Worm (Caenorhabditis elegans): ENCODE measurements around the gene hlh-27.
"Not testable (repeated sequence)": the region's sequence is repeated elsewhere in the genome, so short reads cannot be mapped to it uniquely, and the experiment has no call there.

Gene hlh-27

ce11 chrII:5540113-5540512 is at the start of gene hlh-27:
Gene hlh-27 (minus strand): TSS chrII:5540213.
- TF ChIP-seq sea-1 (GFP tag; conservative IDR thresholded peaks at IDR 0.05); ets-7 (tag; optimal IDR thresholded peaks at IDR 0.05); ama-1 (optimal IDR thresholded peaks at IDR 0.05): not testable (repeated sequence)

ce11 chrII:5589690-5590089 is 49.7 kb upstream of the hlh-27 start, which contains the start of gene C17G10.13:
Gene C17G10.13 (minus strand): TSS chrII:5589790.
- TF ChIP-seq tbx-37 (GFP tag; conservative IDR thresholded peaks at IDR 0.05): no peak
- no peak for TF ChIP-seq hmbx-1 (tag; optimal IDR thresholded peaks at IDR 0.05)
- TF ChIP-seq B0310.2 (tag; optimal IDR thresholded peaks at IDR 0.05): no peak
- TF ChIP-seq tra-4 (tag; optimal IDR thresholded peaks at IDR 0.05): no peak
- no peak for TF ChIP-seq ceh-13 (GFP tag; optimal IDR thresholded peaks at IDR 0.05)
- no peak for TF ChIP-seq sea-1 (GFP tag; conservative IDR thresholded peaks at IDR 0.05)
- TF ChIP-seq tbx-11 (GFP tag; IDR thresholded peaks at IDR 0.05): no peak
- no peak for TF ChIP-seq hnd-1 (tag; optimal IDR thresholded peaks at IDR 0.05)
- TF ChIP-seq flt-1 (GFP tag; IDR thresholded peaks at IDR 0.05): no peak
- no peak for TF ChIP-seq aly-1 (tag; optimal IDR thresholded peaks at IDR 0.05)

- no peak for TF ChIP-seq ets-7 (tag; optimal IDR thresholded peaks at IDR 0.05)
- no peak for TF ChIP-seq ceh-13 (GFP tag; optimal IDR thresholded peaks at IDR 0.05)
- no peak for TF ChIP-seq ceh-36 (tag; optimal IDR thresholded peaks at IDR 0.05)
- no peak for TF ChIP-seq sea-1 (GFP tag; conservative IDR thresholded peaks at IDR 0.05)
- TF ChIP-seq hmbx-1 (tag; optimal IDR thresholded peaks at IDR 0.05): no peak
- TF ChIP-seq flt-1 (GFP tag; IDR thresholded peaks at IDR 0.05): no peak
These were observed 47.8 kb upstream of the hlh-27 start for ce11 chrII:5587794-5588193.

DNA sequence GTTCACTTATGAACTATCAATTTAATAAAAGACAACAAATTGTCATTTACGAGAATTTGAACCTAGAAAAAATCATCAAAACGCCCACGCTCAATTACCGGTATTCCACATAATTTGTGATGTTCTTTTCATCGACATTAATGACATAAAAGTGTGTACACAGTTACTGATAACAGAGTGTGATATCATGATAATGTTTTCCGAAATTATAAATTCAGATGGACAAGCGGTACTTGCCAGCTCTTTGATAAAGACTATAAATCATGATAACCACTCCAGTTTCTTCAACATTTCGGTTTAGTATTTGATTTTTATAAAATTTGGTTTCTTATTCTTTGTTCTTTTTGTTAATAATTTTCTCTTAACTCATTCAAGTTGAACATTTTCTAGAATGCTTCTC is 45.8 kb upstream of the hlh-27 start, which contains the start of gene lys-8:
Gene lys-8, plus strand, starts transcription at position 391 of the 400 bp plus-strand sequence.
- no peak for TF ChIP-seq ama-1 (optimal IDR thresholded peaks at IDR 0.05)
- TF ChIP-seq scrt-1 (GFP tag; IDR thresholded peaks at IDR 0.05): no peak
- no peak for TF ChIP-seq tra-4 (tag; optimal IDR thresholded peaks at IDR 0.05)
- no peak for TF ChIP-seq ceh-13 (GFP tag; optimal IDR thresholded peaks at IDR 0.05)
- TF ChIP-seq B0310.2 (tag; optimal IDR thresholded peaks at IDR 0.05): no peak
- TF ChIP-seq ets-7 (tag; optimal IDR thresholded peaks at IDR 0.05): no peak
- no peak for TF ChIP-seq tbx-11 (GFP tag; IDR thresholded peaks at IDR 0.05)
- no peak for TF ChIP-seq sea-1 (GFP tag; conservative IDR thresholded peaks at IDR 0.05)
- no peak for TF ChIP-seq aly-1 (tag; optimal IDR thresholded peaks at IDR 0.05)
- TF ChIP-seq ceh-36 (tag; optimal IDR thresholded peaks at IDR 0.05): no peak
- TF ChIP-seq tbx-37 (GFP tag; conservative IDR thresholded peaks at IDR 0.05): no peak
- no peak for TF ChIP-seq F13C5.2 (tag; optimal IDR thresholded peaks at IDR 0.05)
- TF ChIP-seq hmg-4 (GFP tag; optimal IDR thresholded peaks at IDR 0.05): no peak
- TF ChIP-seq pes-1 (GFP tag; IDR thresholded peaks at IDR 0.05): no peak
- no peak for TF ChIP-seq flt-1 (GFP tag; IDR thresholded peaks at IDR 0.05)
- no peak for TF ChIP-seq hmbx-1 (tag; optimal IDR thresholded peaks at IDR 0.05)
- TF ChIP-seq hnd-1 (tag; optimal IDR thresholded peaks at IDR 0.05): no peak

DNA sequence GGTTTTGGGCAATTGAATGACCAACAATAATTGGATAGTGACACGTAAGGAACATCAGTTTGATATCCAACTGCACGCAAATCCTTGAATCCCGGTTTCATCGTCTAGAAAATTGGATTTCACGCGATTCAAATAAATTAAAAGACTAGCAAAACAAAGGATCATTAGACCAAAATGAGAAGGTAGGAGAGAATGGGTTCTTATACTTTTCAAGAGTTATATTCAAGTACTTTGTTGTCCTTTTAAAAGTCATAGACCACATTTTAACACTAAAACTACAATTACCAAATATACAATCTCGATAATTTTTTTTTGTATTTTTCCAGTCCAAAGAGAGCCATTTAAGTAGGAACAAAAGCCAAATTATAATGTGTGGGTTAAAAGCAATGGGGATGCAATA is 42.3 kb upstream of the hlh-27 start, which contains the start of gene T25E4.2:
Gene T25E4.2, minus strand, starts transcription at position 101 of the 400 bp plus-strand sequence.
- no peak for TF ChIP-seq hmg-4 (GFP tag; optimal IDR thresholded peaks at IDR 0.05)
- no peak for TF ChIP-seq ets-7 (tag; optimal IDR thresholded peaks at IDR 0.05)
- no peak for TF ChIP-seq tbx-11 (GFP tag; IDR thresholded peaks at IDR 0.05)
- TF ChIP-seq B0310.2 (tag; optimal IDR thresholded peaks at IDR 0.05): no peak
- no peak for TF ChIP-seq ama-1 (optimal IDR thresholded peaks at IDR 0.05)
- TF ChIP-seq sea-1 (GFP tag; conservative IDR thresholded peaks at IDR 0.05): no peak
- TF ChIP-seq flt-1 (GFP tag; IDR thresholded peaks at IDR 0.05): no peak
- TF ChIP-seq F13C5.2 (tag; optimal IDR thresholded peaks at IDR 0.05): no peak
- no peak for TF ChIP-seq hmbx-1 (tag; optimal IDR thresholded peaks at IDR 0.05)
- no peak for TF ChIP-seq scrt-1 (GFP tag; IDR thresholded peaks at IDR 0.05)
- TF ChIP-seq ceh-36 (tag; optimal IDR thresholded peaks at IDR 0.05): no peak
- no peak for TF ChIP-seq aly-1 (tag; optimal IDR thresholded peaks at IDR 0.05)
- TF ChIP-seq hnd-1 (tag; optimal IDR thresholded peaks at IDR 0.05): no peak
- no peak for TF ChIP-seq tra-4 (tag; optimal IDR thresholded peaks at IDR 0.05)
- TF ChIP-seq tbx-37 (GFP tag; conservative IDR thresholded peaks at IDR 0.05): no peak
- no peak for TF ChIP-seq ceh-13 (GFP tag; optimal IDR thresholded peaks at IDR 0.05)
- TF ChIP-seq pes-1 (GFP tag; IDR thresholded peaks at IDR 0.05): no peak

- TF ChIP-seq aly-1 (tag; optimal IDR thresholded peaks at IDR 0.05) (no peak), F13C5.2 (tag; optimal IDR thresholded peaks at IDR 0.05) (no peak), tbx-11 (GFP tag; IDR thresholded peaks at IDR 0.05) (no peak), scrt-1 (GFP tag; IDR thresholded peaks at IDR 0.05) (no peak), flt-1 (GFP tag; IDR thresholded peaks at IDR 0.05) (no peak), ama-1 (optimal IDR thresholded peaks at IDR 0.05) (no peak)
These were observed 39.2 kb upstream of the hlh-27 start for ce11 chrII:5579236-5579635.

DNA sequence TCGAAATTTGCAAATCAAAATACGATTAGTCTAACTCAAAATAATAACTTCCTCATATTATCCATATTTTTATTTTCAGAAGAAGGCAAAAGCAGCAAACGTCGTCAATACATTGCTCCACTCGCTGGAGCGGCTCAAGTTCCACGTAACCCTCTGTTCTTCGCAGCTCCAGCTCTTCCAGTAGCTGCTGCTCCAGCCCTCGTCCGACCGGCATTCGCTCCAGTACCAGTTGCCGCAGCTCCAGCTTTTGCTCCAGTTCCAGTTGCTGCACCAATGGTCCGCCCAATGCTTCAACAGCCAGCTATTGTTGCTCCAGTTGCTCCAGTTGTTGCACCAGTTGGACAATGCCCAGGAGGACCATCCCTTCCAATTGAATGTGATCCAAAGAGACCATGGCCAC is 38.7 kb upstream of the hlh-27 start:
- TF ChIP-seq tbx-11 (GFP tag; IDR thresholded peaks at IDR 0.05): no peak
- no peak for TF ChIP-seq ets-7 (tag; optimal IDR thresholded peaks at IDR 0.05)
- TF ChIP-seq ceh-36 (tag; optimal IDR thresholded peaks at IDR 0.05): no peak
- no peak for TF ChIP-seq tbx-37 (GFP tag; conservative IDR thresholded peaks at IDR 0.05)
- no peak for TF ChIP-seq sea-1 (GFP tag; conservative IDR thresholded peaks at IDR 0.05)
- TF ChIP-seq hmg-4 (GFP tag; optimal IDR thresholded peaks at IDR 0.05): no peak
- no peak for TF ChIP-seq tra-4 (tag; optimal IDR thresholded peaks at IDR 0.05)
- TF ChIP-seq B0310.2 (tag; optimal IDR thresholded peaks at IDR 0.05): no peak
- no peak for TF ChIP-seq aly-1 (tag; optimal IDR thresholded peaks at IDR 0.05)
- TF ChIP-seq hnd-1 (tag; optimal IDR thresholded peaks at IDR 0.05): no peak
- no peak for TF ChIP-seq hmbx-1 (tag; optimal IDR thresholded peaks at IDR 0.05)
- TF ChIP-seq scrt-1 (GFP tag; IDR thresholded peaks at IDR 0.05): no peak
- TF ChIP-seq ama-1 (optimal IDR thresholded peaks at IDR 0.05): no peak
- TF ChIP-seq ceh-13 (GFP tag; optimal IDR thresholded peaks at IDR 0.05): no peak
- no peak for TF ChIP-seq flt-1 (GFP tag; IDR thresholded peaks at IDR 0.05)
- no peak for TF ChIP-seq pes-1 (GFP tag; IDR thresholded peaks at IDR 0.05)
- no peak for TF ChIP-seq F13C5.2 (tag; optimal IDR thresholded peaks at IDR 0.05)

DNA sequence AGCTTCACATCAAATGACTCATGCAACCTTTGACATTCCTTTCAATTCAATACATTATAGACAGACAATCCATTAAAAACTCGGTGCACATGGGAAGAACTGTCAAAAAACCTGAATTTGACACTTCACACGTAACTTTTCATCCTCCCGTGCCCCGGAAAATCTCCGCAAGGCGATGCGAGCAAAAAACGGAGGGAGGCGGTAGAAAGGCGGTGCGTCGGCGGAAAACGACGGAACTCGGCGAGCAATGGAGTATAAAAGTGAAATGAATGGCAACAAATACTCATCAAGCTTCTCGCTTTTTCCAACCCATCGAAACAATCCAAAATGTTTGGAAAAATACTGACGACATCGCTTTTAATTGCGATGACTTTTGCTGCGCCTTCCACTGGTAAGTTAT is 38.0 kb upstream of the hlh-27 start, which contains the start of gene T25E4.1:
Gene T25E4.1, plus strand, starts transcription at position 301 of the 400 bp plus-strand sequence.
- TF ChIP-seq ceh-13 (GFP tag; optimal IDR thresholded peaks at IDR 0.05) (no peak), aly-1 (tag; optimal IDR thresholded peaks at IDR 0.05) (no peak), hmbx-1 (tag; optimal IDR thresholded peaks at IDR 0.05) (no peak), hnd-1 (tag; optimal IDR thresholded peaks at IDR 0.05) (no peak), tbx-37 (GFP tag; conservative IDR thresholded peaks at IDR 0.05) (no peak), ets-7 (tag; optimal IDR thresholded peaks at IDR 0.05) (no peak), scrt-1 (GFP tag; IDR thresholded peaks at IDR 0.05) (no peak), ceh-36 (tag; optimal IDR thresholded peaks at IDR 0.05) (no peak), sea-1 (GFP tag; conservative IDR thresholded peaks at IDR 0.05) (no peak), tra-4 (tag; optimal IDR thresholded peaks at IDR 0.05) (no peak), ama-1 (optimal IDR thresholded peaks at IDR 0.05) (no peak), hmg-4 (GFP tag; optimal IDR thresholded peaks at IDR 0.05) (no peak), B0310.2 (tag; optimal IDR thresholded peaks at IDR 0.05) (no peak), flt-1 (GFP tag; IDR thresholded peaks at IDR 0.05) (no peak), pes-1 (GFP tag; IDR thresholded peaks at IDR 0.05) (no peak)
